Worm (Caenorhabditis elegans): ENCODE data around the gene mma-1.

Gene mma-1

DNA sequence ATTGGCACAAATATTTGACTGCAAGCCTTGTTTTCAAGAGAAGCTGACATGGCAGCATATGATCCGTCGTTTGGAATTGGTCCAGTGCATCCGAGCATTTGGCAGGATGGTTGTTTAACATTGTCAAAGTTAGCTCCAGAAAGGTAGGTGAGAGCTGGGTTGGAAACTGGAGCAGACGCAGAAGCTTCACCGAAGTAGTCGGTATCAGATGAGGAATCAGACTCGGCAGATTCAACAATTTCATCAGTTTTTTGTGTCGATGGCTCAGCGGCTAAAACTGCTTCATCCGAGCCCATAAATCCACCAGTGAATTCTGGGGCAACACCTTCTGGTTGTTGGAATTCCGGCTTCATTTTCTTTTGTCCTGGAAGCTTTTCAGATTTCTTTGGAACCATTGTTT is 46.5 kb downstream of the mma-1 start:
- TF ChIP-seq nhr-129 (tag; optimal IDR thresholded peaks at IDR 0.05) (peak; percentile 1), mdl-1 (tag; optimal IDR thresholded peaks at IDR 0.05) (no peak), ama-1 (optimal IDR thresholded peaks at IDR 0.05) (peak; percentile 69)

DNA sequence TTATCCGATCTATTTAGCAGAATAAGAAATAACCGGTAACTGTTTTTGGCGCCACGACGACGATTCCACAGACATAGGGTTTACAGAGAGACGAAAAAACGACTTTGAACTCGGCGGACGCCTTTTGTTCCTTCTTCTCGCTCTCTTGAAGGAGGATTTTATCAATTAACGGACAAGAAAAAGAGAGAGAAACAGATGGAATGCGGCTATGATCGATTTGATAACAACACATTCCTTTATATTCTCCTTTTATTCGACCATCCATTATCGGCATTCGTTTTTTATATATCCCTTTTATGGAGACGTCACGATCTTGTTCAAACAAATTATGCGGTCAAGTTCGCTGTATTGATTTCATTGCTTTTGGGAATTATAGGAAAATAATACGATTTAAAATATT is 47.3 kb downstream of the mma-1 start:
- TF ChIP-seq egl-27 (tag; optimal IDR thresholded peaks at IDR 0.05) (no peak), mdl-1 (tag; optimal IDR thresholded peaks at IDR 0.05) (no peak), nhr-23 (tag; optimal IDR thresholded peaks at IDR 0.05) (no peak), fos-1 (tag; optimal IDR thresholded peaks at IDR 0.05) (no peak), nhr-237 (tag; optimal IDR thresholded peaks at IDR 0.05) (no peak), alr-1 (tag; optimal IDR thresholded peaks at IDR 0.05) (no peak), crh-2 (tag; optimal IDR thresholded peaks at IDR 0.05) (no peak), Y55F3AM.14 (GFP tag; optimal IDR thresholded peaks at IDR 0.05) (no peak), nhr-11 (tag; optimal IDR thresholded peaks at IDR 0.05) (no peak), mab-5 (tag; optimal IDR thresholded peaks at IDR 0.05) (no peak), gmeb-1 (tag; optimal IDR thresholded peaks at IDR 0.05) (peak; percentile 1), nhr-12 (tag; optimal IDR thresholded peaks at IDR 0.05) (no peak), ztf-1 (GFP tag; conservative IDR thresholded peaks at IDR 0.05) (no peak), sma-9 (GFP tag; optimal IDR thresholded peaks at IDR 0.05) (peak; percentile 70), sma-9 (tag; optimal IDR thresholded peaks at IDR 0.05) (no peak), sma-3 (GFP tag; optimal IDR thresholded peaks at IDR 0.05) (peak; percentile 79), zag-1 (tag; optimal IDR thresholded peaks at IDR 0.05) (no peak), aly-2 (tag; optimal IDR thresholded peaks at IDR 0.05) (no peak), lin-11 (tag; optimal IDR thresholded peaks at IDR 0.05) (no peak), mbf-1 (tag; optimal IDR thresholded peaks at IDR 0.05) (no peak), ceh-82 (tag; optimal IDR thresholded peaks at IDR 0.05) (no peak), dmd-4 (tag; optimal IDR thresholded peaks at IDR 0.05) (no peak), elt-1 (tag; optimal IDR thresholded peaks at IDR 0.05) (no peak), ama-1 (optimal IDR thresholded peaks at IDR 0.05) (peak; percentile 95), ZK546.5 (tag; optimal IDR thresholded peaks at IDR 0.05) (no peak), elt-3 (tag; optimal IDR thresholded peaks at IDR 0.05) (no peak), blmp-1 (tag; optimal IDR thresholded peaks at IDR 0.05; ENCODE audit: insufficient read depth) (peak; percentile 57), lin-39 (tag; optimal IDR thresholded peaks at IDR 0.05) (no peak), ztf-11 (tag; optimal IDR thresholded peaks at IDR 0.05) (no peak), unc-62 (GFP tag; optimal IDR thresholded peaks at IDR 0.05) (no peak), nhr-21 (tag; optimal IDR thresholded peaks at IDR 0.05) (peak; percentile 89), nhr-77 (tag; optimal IDR thresholded peaks at IDR 0.05) (no peak), ztf-4 (tag; optimal IDR thresholded peaks at IDR 0.05) (no peak), C34F6.9 (tag; optimal IDR thresholded peaks at IDR 0.05) (no peak), unc-55 (GFP tag; optimal IDR thresholded peaks at IDR 0.05) (no peak), lsy-2 (tag; optimal IDR thresholded peaks at IDR 0.05) (peak in 1 of 2 experiments; percentile 29), F13H6.1 (tag; optimal IDR thresholded peaks at IDR 0.05) (no peak), unc-39 (tag; optimal IDR thresholded peaks at IDR 0.05) (no peak), skn-1 (tag; optimal IDR thresholded peaks at IDR 0.05) (no peak), lin-13 (GFP tag; optimal IDR thresholded peaks at IDR 0.05) (no peak), sem-4 (tag; optimal IDR thresholded peaks at IDR 0.05) (no peak), nhr-6 (tag; optimal IDR thresholded peaks at IDR 0.05) (no peak), nhr-129 (tag; optimal IDR thresholded peaks at IDR 0.05) (peak; percentile 45), snpc-4 (tag; optimal IDR thresholded peaks at IDR 0.05) (no peak), nhr-10 (tag; optimal IDR thresholded peaks at IDR 0.05) (no peak), ceh-16 (tag; optimal IDR thresholded peaks at IDR 0.05) (no peak), peb-1 (tag; optimal IDR thresholded peaks at IDR 0.05) (no peak), R02D3.7 (tag; optimal IDR thresholded peaks at IDR 0.05) (no peak), nhr-25 (tag; optimal IDR thresholded peaks at IDR 0.05) (peak; percentile 38)
